Worm (Caenorhabditis elegans) whole organism, L4/young adult: Measurements from ENCODE around the gene F40H3.3.

Experiments used
- W03F9.2 ChIP-seq: fragments of 150-350 bp; optimal IDR thresholded peaks from 2 replicates; lab custom pipeline; 2014; ENCODE audit warnings: missing biosample characterization, missing genetic modification characterization
- dao-5 ChIP-seq: sonication (generic microtip); optimal IDR thresholded peaks from 2 replicates; lab custom pipeline; 2016; ENCODE audit warnings: missing genotype, missing genetic modification characterization, moderate library complexity, missing compliant biosample characterization

- TF ChIP-seq dao-5 (tag; lab: Kevin White, UChicago) (no peak), W03F9.2 (tag; lab: Kevin White, UChicago) (no peak)
Observed at ce11 chrII:6192484-6192883, 21.2 kb downstream of the F40H3.3 start, which contains the start of gene cpb-2.
